Fruit fly (Drosophila melanogaster): Measurements from ENCODE around the gene Ten-a.
A peak's percentile ranks its signal among the peaks of the same experiment; 100 is the strongest.

The Ten-a gene

DNA sequence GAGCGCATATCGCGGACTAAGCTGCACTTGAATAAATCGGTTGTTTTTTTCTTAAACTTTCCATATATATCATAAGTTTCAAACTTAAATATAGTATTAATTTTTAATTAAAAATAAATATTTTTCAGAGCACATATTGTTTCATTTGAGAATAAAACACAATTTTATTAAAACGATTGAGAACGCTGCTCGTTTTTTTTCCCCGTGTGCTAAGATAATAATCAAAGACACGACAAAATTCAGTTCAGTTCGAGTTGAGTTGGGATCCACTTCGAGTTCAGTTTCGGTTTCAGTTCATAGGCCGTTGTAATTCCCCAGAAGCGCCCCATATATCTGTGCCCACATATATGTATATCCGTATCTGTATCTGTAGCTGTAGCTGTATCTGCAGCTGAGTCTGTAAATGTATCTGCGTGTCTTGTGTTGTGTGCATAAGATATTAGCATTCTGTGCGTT lies 179.4 kb downstream of the Ten-a start (continued):
- TF ChIP-seq ac (GFP tag; optimal IDR thresholded peaks at IDR 0.05) (peak; percentile 2), CG33557 (GFP tag; optimal IDR thresholded peaks at IDR 0.05) (peak; percentile 66), jing (GFP tag; optimal IDR thresholded peaks at IDR 0.05) (peak; percentile 14), da (GFP tag; optimal IDR thresholded peaks at IDR 0.05) (no peak), CG11093 (GFP tag; IDR thresholded peaks at IDR 0.05) (0 out of 3 replicates have a peak, but pooled peaks have one; percentile 44), jumu (GFP tag; optimal IDR thresholded peaks at IDR 0.05) (no peak), CG9817 (tag; optimal IDR thresholded peaks at IDR 0.05) (peak; percentile 23), CG9727 (GFP tag; optimal IDR thresholded peaks at IDR 0.05) (peak; percentile 79), caup (GFP tag; optimal IDR thresholded peaks at IDR 0.05; ENCODE audit: severe bottlenecking) (peak; percentile 38), NC2α (GFP tag; optimal IDR thresholded peaks at IDR 0.05) (no peak), CG12659 (GFP tag; optimal IDR thresholded peaks at IDR 0.05) (peak; percentile 54), ro (GFP tag; IDR thresholded peaks at IDR 0.05) (peak; percentile 34; the same call in 1 of the 2 replicates), zf30C (GFP tag; optimal IDR thresholded peaks at IDR 0.05) (peak; percentile 50), jigr1 (GFP tag; IDR thresholded peaks at IDR 0.05) (0 out of 3 replicates have a peak, but pooled peaks have one; percentile 24), CG17912 (GFP tag; optimal IDR thresholded peaks at IDR 0.05) (no peak), nerfin-2 (GFP tag; IDR thresholded peaks at IDR 0.05; ENCODE audit: partially characterized antibody) (no peak), Eip74EF (GFP tag; optimal IDR thresholded peaks at IDR 0.05) (peak in 1 of 2 experiments; percentile 65), inv (GFP tag; IDR thresholded peaks at IDR 0.05; ENCODE audit: partially characterized antibody) (no peak), CG31365 (tag; optimal IDR thresholded peaks at IDR 0.05) (no peak), stwl (tag; optimal IDR thresholded peaks at IDR 0.05) (peak; percentile 22), CG12769 (tag; optimal IDR thresholded peaks at IDR 0.05) (peak; percentile 25), CG17359 (tag; optimal IDR thresholded peaks at IDR 0.05) (peak; percentile 83), p53 (GFP tag; optimal IDR thresholded peaks at IDR 0.05) (no peak), CG12155 (GFP tag; optimal IDR thresholded peaks at IDR 0.05) (peak; percentile 15), CG30403 (GFP tag; optimal IDR thresholded peaks at IDR 0.05) (peak; percentile 49), dpn (GFP tag; optimal IDR thresholded peaks at IDR 0.05) (peak in 1 of 2 experiments; percentile 49), CG8388 (GFP tag; optimal IDR thresholded peaks at IDR 0.05) (peak; percentile 81), CG7556 (GFP tag; optimal IDR thresholded peaks at IDR 0.05) (peak; percentile 74), shn (GFP tag; optimal IDR thresholded peaks at IDR 0.05) (no peak), grn (GFP tag; optimal IDR thresholded peaks at IDR 0.05) (peak; percentile 83), Xbp1 (GFP tag; optimal IDR thresholded peaks at IDR 0.05) (peak; percentile 68), CG10654 (GFP tag; optimal IDR thresholded peaks at IDR 0.05) (peak; percentile 41), CG12104 (GFP tag; optimal IDR thresholded peaks at IDR 0.05) (peak; percentile 25), bsh (GFP tag; optimal IDR thresholded peaks at IDR 0.05) (peak in 1 of 2 experiments; percentile 89), CG1792 (GFP tag; optimal IDR thresholded peaks at IDR 0.05) (no peak), CG2199 (GFP tag; IDR thresholded peaks at IDR 0.05) (peak; percentile 90), Poxn (GFP tag; IDR thresholded peaks at IDR 0.05) (no peak), Camta (GFP tag; optimal IDR thresholded peaks at IDR 0.05) (no peak), pho (GFP tag; optimal IDR thresholded peaks at IDR 0.05) (no peak), fru (optimal IDR thresholded peaks at IDR 0.05) (no peak), Fer2 (tag; optimal IDR thresholded peaks at IDR 0.05) (peak; percentile 8), MBD-R2 (GFP tag; IDR thresholded peaks at IDR 0.05) (no peak), Opbp (GFP tag; IDR thresholded peaks at IDR 0.05; ENCODE audit: partially characterized antibody) (no peak), CG8281 (tag; optimal IDR thresholded peaks at IDR 0.05) (peak; percentile 46), Hmr (GFP tag; optimal IDR thresholded peaks at IDR 0.05) (peak; percentile 33), CG4282 (GFP tag; optimal IDR thresholded peaks at IDR 0.05) (no peak), CG15479 (GFP tag; optimal IDR thresholded peaks at IDR 0.05) (no peak), cato (GFP tag; optimal IDR thresholded peaks at IDR 0.05; ENCODE audit: borderline replicate concordance) (no peak), Optix (GFP tag; IDR thresholded peaks at IDR 0.05) (0 out of 3 replicates have a peak, but pooled peaks have one; percentile 11), Hey (tag; optimal IDR thresholded peaks at IDR 0.05) (no peak)
